Worm (Caenorhabditis elegans) whole organism, young adult: ENCODE measurements around the gene gsp-1.

Source experiments
- B0035.1 ChIP-seq: sonication (generic microtip); optimal IDR thresholded peaks from 2 replicates; lab custom pipeline; 2016; ENCODE audit warnings: missing genetic modification characterization, mild to moderate bottlenecking, missing compliant biosample characterization, missing genotype, missing genetic modification reagents
- F33H1.4 ChIP-seq: fragments of 200-800 bp; sonication (Bioruptor generic); IDR thresholded peaks from 2 replicates; pipeline ENCODE4 v1.3.6; 2022; ENCODE audit warnings: missing genetic modification reagents, missing genetic modification characterization, missing compliant biosample characterization
- F49E8.2 ChIP-seq: sonication (generic microtip); optimal IDR thresholded peaks from 3 replicates; lab custom pipeline; 2017; ENCODE audit warnings: missing genetic modification characterization, mild to moderate bottlenecking, missing compliant biosample characterization, antibody characterized with exemption, moderate library complexity; ENCODE audit not compliant: insufficient read depth
- F55B11.4 ChIP-seq: sonication (generic microtip); optimal IDR thresholded peaks from 2 replicates; lab custom pipeline; 2016; ENCODE audit warnings: missing compliant biosample characterization, missing genetic modification characterization, borderline replicate concordance; ENCODE audit not compliant: insufficient read depth
- T26A5.8 ChIP-seq: sonication (generic microtip); optimal IDR thresholded peaks from 2 replicates; lab custom pipeline; 2016; ENCODE audit warnings: missing genetic modification characterization, missing compliant biosample characterization
- Y56A3A.18 ChIP-seq: fragments of 200-800 bp; sonication (Bioruptor generic); IDR thresholded peaks from 2 replicates; pipeline ENCODE4 v1.3.6; 2022; ENCODE audit warnings: missing genetic modification reagents, missing genetic modification characterization, missing compliant biosample characterization
- Y79H2A.3 ChIP-seq: fragments of 200-800 bp; sonication (Bioruptor generic); conservative IDR thresholded peaks from 2 replicates; pipeline ENCODE4 v1.3.6; 2022; ENCODE audit warnings: missing genetic modification reagents, missing genetic modification characterization, missing compliant biosample characterization
- Y95B8A.8 ChIP-seq: fragments of 200-800 bp; sonication (Bioruptor generic); IDR thresholded peaks from 2 replicates; pipeline ENCODE4 v1.3.6; 2022; ENCODE audit warnings: missing genetic modification reagents, missing genetic modification characterization, missing compliant biosample characterization
- atf-7 ChIP-seq: sonication (generic microtip); optimal IDR thresholded peaks from 2 replicates; lab custom pipeline; 2017; ENCODE audit warnings: mild to moderate bottlenecking, missing genetic modification characterization, missing compliant biosample characterization
- attf-3 ChIP-seq: fragments of 200-800 bp; sonication (Bioruptor generic); conservative IDR thresholded peaks from 2 replicates; pipeline ENCODE4 v1.3.6; 2022; ENCODE audit warnings: missing genetic modification reagents, missing genetic modification characterization, missing compliant biosample characterization
- attf-5 ChIP-seq: fragments of 200-800 bp; sonication (Bioruptor generic); optimal IDR thresholded peaks from 2 replicates; lab custom pipeline; 2018; ENCODE audit warnings: mild to moderate bottlenecking, missing genetic modification characterization, missing compliant biosample characterization
- attf-6 ChIP-seq: fragments of 200-800 bp; sonication (Bioruptor generic); IDR thresholded peaks from 2 replicates; pipeline ENCODE4 v1.3.6; 2022; ENCODE audit warnings: missing genetic modification reagents, missing genetic modification characterization, missing compliant biosample characterization
- bed-2 ChIP-seq: fragments of 200-800 bp; sonication (Bioruptor generic); IDR thresholded peaks from 2 replicates; pipeline ENCODE4 v1.3.6; 2022; ENCODE audit warnings: missing genetic modification reagents, missing genetic modification characterization, missing compliant biosample characterization
- ceh-100 ChIP-seq: fragments of 200-800 bp; sonication (Bioruptor generic); IDR thresholded peaks from 2 replicates; pipeline ENCODE4 v1.3.6; 2022; ENCODE audit warnings: missing genetic modification reagents, missing genetic modification characterization, missing compliant biosample characterization
- ceh-27 ChIP-seq: fragments of 200-800 bp; sonication (Bioruptor generic); optimal IDR thresholded peaks from 2 replicates; lab custom pipeline; 2018; ENCODE audit warnings: mild to moderate bottlenecking, missing genetic modification characterization, moderate library complexity, missing compliant biosample characterization
- ceh-91 ChIP-seq: fragments of 200-800 bp; sonication (Bioruptor generic); IDR thresholded peaks from 2 replicates; pipeline ENCODE4 v1.3.6; 2022; ENCODE audit warnings: missing genetic modification reagents, missing genetic modification characterization, missing compliant biosample characterization
- dpl-1 ChIP-seq: fragments of 150-350 bp; optimal IDR thresholded peaks from 2 replicates; lab custom pipeline; 2014; ENCODE audit warnings: missing biosample characterization, missing genetic modification reagents, missing genetic modification characterization
- egl-44 ChIP-seq: fragments of 200-800 bp; sonication (Bioruptor generic); IDR thresholded peaks from 2 replicates; pipeline ENCODE4 v1.3.6; 2022; ENCODE audit warnings: missing genetic modification reagents, missing genetic modification characterization, missing compliant biosample characterization
- gei-17 ChIP-seq: fragments of 200-800 bp; sonication (Bioruptor generic); optimal IDR thresholded peaks from 2 replicates; lab custom pipeline; 2018; ENCODE audit warnings: mild to moderate bottlenecking, missing genetic modification characterization, missing compliant biosample characterization
- lin-26 ChIP-seq: fragments of 200-800 bp; sonication (Bioruptor generic); IDR thresholded peaks from 2 replicates; pipeline ENCODE4 v1.3.6; 2022; ENCODE audit warnings: missing genetic modification reagents, missing genetic modification characterization, missing compliant biosample characterization
- lsy-27 ChIP-seq: sonication (generic microtip); optimal IDR thresholded peaks from 2 replicates; lab custom pipeline; 2017; ENCODE audit warnings: missing genetic modification characterization, mild to moderate bottlenecking, missing compliant biosample characterization, antibody characterized with exemption, missing genotype, borderline replicate concordance; ENCODE audit not compliant: insufficient read depth
- mcd-1 ChIP-seq: fragments of 200-800 bp; sonication (Bioruptor generic); IDR thresholded peaks from 2 replicates; pipeline ENCODE4 v1.3.6; 2022; ENCODE audit warnings: missing genetic modification reagents, missing genetic modification characterization, missing compliant biosample characterization
- mel-28 ChIP-seq: sonication (generic microtip); optimal IDR thresholded peaks from 2 replicates; lab custom pipeline; 2016; ENCODE audit warnings: borderline replicate concordance, mild to moderate bottlenecking, missing genetic modification characterization, missing compliant biosample characterization
- mes-4 ChIP-seq: sonication (generic microtip); optimal IDR thresholded peaks from 2 replicates; lab custom pipeline; 2016; ENCODE audit warnings: missing genotype, missing genetic modification characterization, missing compliant biosample characterization
- nhr-179 ChIP-seq: sonication (generic microtip); optimal IDR thresholded peaks from 2 replicates; lab custom pipeline; 2016; ENCODE audit warnings: mild to moderate bottlenecking, missing genetic modification characterization, missing compliant biosample characterization
- nhr-90 ChIP-seq: sonication (generic microtip); optimal IDR thresholded peaks from 2 replicates; lab custom pipeline; 2016; ENCODE audit warnings: missing genotype, mild to moderate bottlenecking, missing genetic modification characterization, missing compliant biosample characterization
- rcor-1 ChIP-seq: fragments of 200-800 bp; sonication (Bioruptor generic); IDR thresholded peaks from 2 replicates; pipeline ENCODE4 v1.3.6; 2022; ENCODE audit warnings: missing genetic modification reagents, missing genetic modification characterization, missing compliant biosample characterization
- sea-2 ChIP-seq: fragments of 200-800 bp; sonication (Bioruptor generic); IDR thresholded peaks from 2 replicates; pipeline ENCODE4 v1.3.6; 2022; ENCODE audit warnings: missing genetic modification characterization, missing compliant biosample characterization
- snpc-1.3 ChIP-seq: sonication (generic microtip); optimal IDR thresholded peaks from 2 replicates; lab custom pipeline; 2017; ENCODE audit warnings: missing genetic modification characterization, mild to moderate bottlenecking, missing compliant biosample characterization, antibody characterized with exemption, moderate library complexity, missing genotype, missing genetic modification reagents; ENCODE audit not compliant: insufficient read depth
- snpc-3.4 ChIP-seq: sonication (generic microtip); optimal IDR thresholded peaks from 2 replicates; lab custom pipeline; 2017; ENCODE audit warnings: missing genetic modification characterization, mild to moderate bottlenecking, missing compliant biosample characterization, antibody characterized with exemption, moderate library complexity, missing genotype, missing genetic modification reagents
- xnd-1 ChIP-seq: sonication (generic microtip); optimal IDR thresholded peaks from 2 replicates; lab custom pipeline; 2016; ENCODE audit warnings: missing genotype, missing genetic modification reagents, missing genetic modification characterization, missing compliant biosample characterization
- ztf-22 ChIP-seq: fragments of 200-800 bp; sonication (Bioruptor generic); optimal IDR thresholded peaks from 2 replicates; lab custom pipeline; 2018; ENCODE audit warnings: mild to moderate bottlenecking, missing genetic modification characterization, moderate library complexity, missing compliant biosample characterization

The gsp-1 gene

ce11 chrV:10664271-10664670 is 18.0 kb upstream of the gsp-1 start:
- no peak for TF ChIP-seq bed-2 (GFP tag; lab: Robert Waterston, UW)
- TF ChIP-seq ztf-22 (GFP tag; lab: Kevin White, UChicago) = no peak
- no peak for TF ChIP-seq xnd-1
- no peak for TF ChIP-seq lsy-27 (tag; lab: Kevin White, UChicago)
- no peak for TF ChIP-seq nhr-179 (tag; lab: Kevin White, UChicago)
- no peak for TF ChIP-seq snpc-3.4 (tag; lab: Kevin White, UChicago)
- TF ChIP-seq F55B11.4 (tag; lab: Kevin White, UChicago) = no peak
- TF ChIP-seq mel-28 = no peak

DNA sequence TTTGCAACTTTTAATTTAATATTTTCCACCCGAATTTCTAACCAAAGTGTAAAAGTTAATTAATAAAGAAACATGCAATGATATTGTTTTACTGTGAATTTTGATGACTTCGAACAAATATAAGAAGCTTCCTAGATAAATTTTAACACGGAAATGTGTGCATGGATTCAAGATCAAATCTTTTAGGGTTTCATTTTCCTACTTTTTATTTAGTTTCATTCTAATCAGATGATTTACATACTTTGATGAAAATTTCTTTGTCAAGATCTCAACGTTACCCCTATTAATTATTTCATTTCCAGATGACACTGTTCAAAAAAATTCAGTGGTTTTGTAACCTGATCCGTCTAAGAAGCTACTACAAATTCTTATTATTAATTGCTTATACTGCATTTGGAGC is 14.9 kb upstream of the gsp-1 start, which contains the start of gene twk-12:
Gene twk-12 (plus strand): TSS at position 301 of the 400 bp plus-strand sequence.
- no peak for TF ChIP-seq egl-44 (GFP tag; lab: Robert Waterston, UW)
- no peak for TF ChIP-seq mcd-1 (GFP tag; lab: Robert Waterston, UW)

- no peak for TF ChIP-seq ceh-91 (GFP tag; lab: Robert Waterston, UW)
- no peak for TF ChIP-seq mes-4 (tag; lab: Kevin White, UChicago)
- no peak for TF ChIP-seq xnd-1
- no peak for TF ChIP-seq gei-17 (GFP tag; lab: Kevin White, UChicago)
- no peak for TF ChIP-seq sea-2 (GFP tag; lab: Robert Waterston, UW)
- no peak for TF ChIP-seq ceh-100 (GFP tag; lab: Robert Waterston, UW)
These were observed 11.4 kb upstream of the gsp-1 start for ce11 chrV:10670817-10671216.

- TF ChIP-seq attf-3 (GFP tag; lab: Robert Waterston, UW) (no peak), F33H1.4 (GFP tag; lab: Robert Waterston, UW) (no peak), lin-26 (GFP tag; lab: Robert Waterston, UW) (no peak), snpc-1.3 (no peak), nhr-90 (no peak), lsy-27 (tag; lab: Kevin White, UChicago) (no peak), rcor-1 (GFP tag; lab: Robert Waterston, UW) (no peak), T26A5.8 (tag; lab: Kevin White, UChicago) (no peak), attf-5 (GFP tag; lab: Kevin White, UChicago) (no peak), attf-6 (GFP tag; lab: Robert Waterston, UW) (no peak), Y56A3A.18 (GFP tag; lab: Robert Waterston, UW) (no peak), atf-7 (tag; lab: Kevin White, UChicago) (no peak), F49E8.2 (tag; lab: Kevin White, UChicago) (no peak), Y79H2A.3 (GFP tag; lab: Robert Waterston, UW) (no peak)
These were observed 10.6 kb upstream of the gsp-1 start, which contains the start of gene ceh-22 for ce11 chrV:10671618-10672017. TSS of gene ceh-22 (plus strand) at chrV:10671918.

ce11 chrV:10672601-10673000 is 9.6 kb upstream of the gsp-1 start:
- TF ChIP-seq ceh-27 (GFP tag; lab: Kevin White, UChicago) = peak; percentile 83
- no peak for TF ChIP-seq B0035.1 (tag; lab: Kevin White, UChicago)
- TF ChIP-seq Y95B8A.8 (GFP tag; lab: Robert Waterston, UW) = no peak
- TF ChIP-seq sea-2 (GFP tag; lab: Robert Waterston, UW) = peak; percentile 69; the same call in 1 of the 2 replicates
- TF ChIP-seq rcor-1 (GFP tag; lab: Robert Waterston, UW) = no peak
- TF ChIP-seq snpc-1.3 = no peak
- TF ChIP-seq dpl-1 (GFP tag; lab: Kevin White, UChicago) = no peak
